Worm (Caenorhabditis elegans) whole organism, L1 larva: ENCODE data around the gene tftc-3.

Experiments
- C16A3.4 ChIP-seq: fragments of 150-350 bp; optimal IDR thresholded peaks from 2 replicates; lab custom pipeline; 2014; ENCODE audit warnings: missing biosample characterization, missing genetic modification characterization
- ama-1 ChIP-seq: fragments of 150-350 bp; optimal IDR thresholded peaks from 2 replicates; lab custom pipeline; 2014
- blmp-1 ChIP-seq: fragments of 150-350 bp; optimal IDR thresholded peaks from 2 replicates; lab custom pipeline; 2014; ENCODE audit warnings: missing biosample characterization, missing genetic modification characterization
- ceh-88 ChIP-seq: fragments of 200-800 bp; sonication (Bioruptor generic); IDR thresholded peaks from 2 replicates; pipeline ENCODE4 v1.3.6; 2022; ENCODE audit warnings: missing genetic modification characterization, missing compliant biosample characterization
- egl-27 ChIP-seq, 2 experiments: fragments of 150-350 bp in 1 of 2; sonication (generic microtip); optimal IDR thresholded peaks; 3 replicates each; lab custom pipeline; 2017 to 2018; ENCODE audit warnings: missing biosample characterization in 2 of 2, missing genetic modification characterization in 2 of 2, missing genetic modification reagents in 2 of 2
- irx-1 ChIP-seq: sonication (generic microtip); optimal IDR thresholded peaks from 2 replicates; lab custom pipeline; 2016; ENCODE audit warnings: missing genetic modification characterization, missing compliant biosample characterization
- lin-39 ChIP-seq: fragments of 150-350 bp; optimal IDR thresholded peaks from 2 replicates; lab custom pipeline; 2014; ENCODE audit warnings: missing biosample characterization, missing genetic modification reagents, missing genetic modification characterization
- nhr-11 ChIP-seq: fragments of 150-350 bp; optimal IDR thresholded peaks from 2 replicates; lab custom pipeline; 2014; ENCODE audit warnings: missing biosample characterization, missing genetic modification characterization
- nhr-12 ChIP-seq: sonication (generic microtip); optimal IDR thresholded peaks from 2 replicates; lab custom pipeline; 2017; ENCODE audit warnings: missing biosample characterization, missing genetic modification characterization
- nhr-84 ChIP-seq: sonication (generic microtip); optimal IDR thresholded peaks from 2 replicates; lab custom pipeline; 2017; ENCODE audit warnings: missing biosample characterization, missing genetic modification characterization
- pag-3 ChIP-seq: sonication (generic microtip); optimal IDR thresholded peaks from 2 replicates; lab custom pipeline; 2017; ENCODE audit warnings: missing genetic modification characterization, mild to moderate bottlenecking, missing compliant biosample characterization, antibody characterized with exemption, borderline replicate concordance; ENCODE audit not compliant: insufficient read depth
- snu-23 ChIP-seq: sonication (generic microtip); optimal IDR thresholded peaks from 2 replicates; lab custom pipeline; 2016; ENCODE audit warnings: missing genetic modification characterization, missing compliant biosample characterization
- tbx-2 ChIP-seq: sonication (generic microtip); optimal IDR thresholded peaks from 2 replicates; lab custom pipeline; 2016; ENCODE audit warnings: missing genetic modification characterization, missing compliant biosample characterization
- zag-1 ChIP-seq: fragments of 150-350 bp; optimal IDR thresholded peaks from 2 replicates; lab custom pipeline; 2014; ENCODE audit warnings: missing biosample characterization, missing genetic modification characterization

DNA sequence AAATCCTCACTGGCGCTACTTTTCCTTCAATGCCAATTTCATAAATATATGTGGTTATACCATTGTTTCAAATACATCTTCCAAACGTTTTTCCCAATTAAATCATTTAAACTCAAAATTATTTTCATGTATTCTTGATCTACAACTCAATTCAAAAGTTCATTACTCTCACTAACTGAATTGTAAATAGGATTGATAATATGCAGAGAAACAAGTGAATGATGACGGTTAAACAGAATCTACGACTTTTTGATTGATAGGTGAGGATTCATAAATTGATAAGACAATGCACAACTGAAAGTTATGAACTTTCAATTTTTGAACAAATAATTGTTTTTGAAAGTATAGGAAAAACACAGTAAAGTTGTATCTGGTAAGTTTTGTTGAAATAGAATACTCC lies 18.9 kb downstream of the tftc-3 start:
- no peak for TF ChIP-seq egl-27 (tag; optimal IDR thresholded peaks at IDR 0.05; lab: Kevin White, UChicago)
- TF ChIP-seq nhr-84 (tag; lab: Kevin White, UChicago) = no peak
- no peak for TF ChIP-seq C16A3.4 (tag; lab: Kevin White, UChicago)
- no peak for TF ChIP-seq blmp-1 (tag; lab: Kevin White, UChicago)
- TF ChIP-seq lin-39 (tag; lab: Kevin White, UChicago) = no peak
- no peak for TF ChIP-seq nhr-11
- no peak for TF ChIP-seq snu-23
- TF ChIP-seq ama-1 = no peak
- TF ChIP-seq zag-1 (tag; lab: Kevin White, UChicago) = no peak
- TF ChIP-seq ceh-88 (GFP tag; lab: Robert Waterston, UW) = no peak
- TF ChIP-seq nhr-12 (tag; lab: Kevin White, UChicago) = no peak
- TF ChIP-seq tbx-2 = no peak
- no peak for TF ChIP-seq irx-1 (tag; lab: Kevin White, UChicago)
- TF ChIP-seq pag-3 = no peak
